Fruit fly (Drosophila melanogaster) whole organism, embryonic: Measurements from ENCODE around the gene spg.
A peak's percentile ranks its signal among the peaks of the same experiment; 100 is the strongest.

Experiments
- Bgb ChIP-seq: fragments of 200-800 bp; sonication (Bioruptor generic); IDR thresholded peaks from 2 replicates; pipeline ENCODE4 v1.3.6; 2022; ENCODE audit warnings: missing biosample characterization, missing genetic modification characterization; ENCODE audit not compliant: partially characterized antibody
- CG10543 ChIP-seq: fragments of 200-800 bp; sonication (Bioruptor generic); optimal IDR thresholded peaks from 3 replicates; lab custom pipeline; 2017; ENCODE audit warnings: missing biosample characterization, mild to moderate bottlenecking, missing genetic modification characterization, moderate library complexity
- CG13287 ChIP-seq: fragments of 200-800 bp; sonication (Bioruptor generic); IDR thresholded peaks from 2 replicates; pipeline ENCODE4 v1.3.6; 2022; ENCODE audit warnings: missing biosample characterization, missing genetic modification characterization; ENCODE audit not compliant: partially characterized antibody
- CG14441 ChIP-seq: fragments of 200-800 bp; sonication (Bioruptor generic); IDR thresholded peaks from 2 replicates; pipeline ENCODE4 v1.3.6; 2022; ENCODE audit warnings: missing biosample characterization, missing genetic modification characterization
- CG14860 ChIP-seq: fragments of 200-800 bp; sonication (Bioruptor generic); IDR thresholded peaks from 3 replicates; pipeline ENCODE4 v1.3.6; 2022; ENCODE audit warnings: missing biosample characterization, missing genetic modification characterization; ENCODE audit not compliant: partially characterized antibody
- CG15073 ChIP-seq: fragments of 200-800 bp; sonication (Bioruptor generic); optimal IDR thresholded peaks from 2 replicates; lab custom pipeline; 2016; ENCODE audit warnings: missing biosample characterization, missing genetic modification characterization
- CG17802 ChIP-seq: fragments of 200-800 bp; sonication (Bioruptor generic); optimal IDR thresholded peaks from 2 replicates; lab custom pipeline; 2018; ENCODE audit warnings: missing biosample characterization, mild to moderate bottlenecking, missing genetic modification characterization, moderate library complexity
- CG18262 ChIP-seq: fragments of 200-800 bp; optimal IDR thresholded peaks from 3 replicates; lab custom pipeline; 2019; ENCODE audit warnings: missing biosample characterization, mild to moderate bottlenecking, missing genetic modification characterization, moderate library complexity
- CG32772 ChIP-seq: fragments of 200-800 bp; sonication (Bioruptor generic); IDR thresholded peaks from 2 replicates; pipeline ENCODE4 v1.3.6; 2022; ENCODE audit warnings: missing biosample characterization, missing genetic modification characterization
- CG3838 ChIP-seq: fragments of 200-800 bp; sonication (Bioruptor generic); optimal IDR thresholded peaks from 3 replicates; lab custom pipeline; 2016; ENCODE audit warnings: missing biosample characterization, missing genetic modification characterization
- CG4360 ChIP-seq: fragments of 200-800 bp; sonication (Bioruptor generic); IDR thresholded peaks from 2 replicates; pipeline ENCODE4 v1.3.6; 2022; ENCODE audit warnings: missing biosample characterization, missing genetic modification characterization
- CG7556 ChIP-seq: fragments of 200-800 bp; sonication (Bioruptor generic); optimal IDR thresholded peaks from 2 replicates; lab custom pipeline; 2017; ENCODE audit warnings: missing biosample characterization, mild to moderate bottlenecking, missing genetic modification characterization
- CG8089 ChIP-seq: fragments of 200-800 bp; sonication (Bioruptor generic); optimal IDR thresholded peaks from 3 replicates; lab custom pipeline; 2016; ENCODE audit warnings: missing biosample characterization, missing genetic modification characterization
- CG8281 ChIP-seq: fragments of 200-800 bp; sonication (Bioruptor generic); optimal IDR thresholded peaks from 2 replicates; lab custom pipeline; 2018; ENCODE audit warnings: missing biosample characterization, mild to moderate bottlenecking, missing genetic modification characterization, moderate library complexity
- D19A ChIP-seq: fragments of 200-800 bp; optimal IDR thresholded peaks from 3 replicates; lab custom pipeline; 2019; ENCODE audit warnings: missing biosample characterization, mild to moderate bottlenecking, missing genetic modification characterization, moderate library complexity
- HLH4C ChIP-seq: fragments of 200-800 bp; sonication (Bioruptor generic); IDR thresholded peaks from 3 replicates; pipeline ENCODE4 v1.3.6; 2022; ENCODE audit warnings: missing biosample characterization, missing genetic modification characterization; ENCODE audit not compliant: partially characterized antibody
- Hey ChIP-seq: fragments of 200-800 bp; sonication (Bioruptor generic); optimal IDR thresholded peaks from 3 replicates; lab custom pipeline; 2018; ENCODE audit warnings: missing biosample characterization, mild to moderate bottlenecking, missing genetic modification characterization
- Hr39 ChIP-seq: fragments of >200 bp; optimal IDR thresholded peaks from 2 replicates; lab custom pipeline; 2017
- MESR4 ChIP-seq: fragments of 200-800 bp; sonication (Bioruptor generic); optimal IDR thresholded peaks from 2 replicates; lab custom pipeline; 2018; ENCODE audit warnings: missing biosample characterization, mild to moderate bottlenecking, missing genetic modification characterization, moderate library complexity
- Max ChIP-seq: fragments of 200-800 bp; sonication (Bioruptor generic); optimal IDR thresholded peaks from 2 replicates; lab custom pipeline; 2016; ENCODE audit warnings: missing biosample characterization, mild to moderate bottlenecking, missing genetic modification characterization
- Med ChIP-seq: fragments of 200-800 bp; sonication (Bioruptor generic); peaks from one replicate; lab custom pipeline; 2016; ENCODE audit warnings: missing biosample characterization, missing genetic modification characterization, mild to moderate bottlenecking, inconsistent platforms, moderate library complexity
- NK7.1 ChIP-seq: fragments of 200-800 bp; sonication (Bioruptor generic); optimal IDR thresholded peaks from 3 replicates; lab custom pipeline; 2016; ENCODE audit warnings: missing biosample characterization, missing genetic modification characterization
- Pdp1 ChIP-seq, 2 experiments: fragments of 200-800 bp; sonication (Bioruptor generic); optimal IDR thresholded peaks; 3 replicates each; lab custom pipeline; 2016; ENCODE audit warnings: missing biosample characterization in 2 of 2, missing genetic modification characterization in 2 of 2, mild to moderate bottlenecking in 1 of 2, moderate library complexity in 1 of 2
- Rfx ChIP-seq: fragments of 200-800 bp; sonication (Bioruptor generic); IDR thresholded peaks from 2 replicates; pipeline ENCODE4 v1.3.6; 2022; ENCODE audit warnings: missing biosample characterization, missing genetic modification characterization
- Usf ChIP-seq: fragments of 200-800 bp; sonication (Bioruptor generic); optimal IDR thresholded peaks from 2 replicates; lab custom pipeline; 2017; ENCODE audit warnings: missing genotype, missing biosample characterization, missing genetic modification characterization
- abd-A ChIP-seq: fragments of 200-800 bp; sonication (Bioruptor generic); optimal IDR thresholded peaks from 3 replicates; lab custom pipeline; 2019; ENCODE audit warnings: missing biosample characterization, mild to moderate bottlenecking, missing genetic modification characterization, moderate library complexity
- aop ChIP-seq: fragments of 200-800 bp; sonication (Bioruptor generic); IDR thresholded peaks from 2 replicates; pipeline ENCODE4 v1.3.6; 2022; ENCODE audit warnings: missing biosample characterization, missing genetic modification characterization
- crol ChIP-seq: fragments of 200-800 bp; sonication (Bioruptor generic); IDR thresholded peaks from 2 replicates; pipeline ENCODE4 v1.3.6; 2022; ENCODE audit warnings: missing biosample characterization, missing genetic modification characterization
- crp ChIP-seq, 2 experiments: fragments of 200-800 bp; sonication (Bioruptor generic); optimal IDR thresholded peaks; 2 replicates in 1 of 2; 3 replicates in 1 of 2; lab custom pipeline; 2017; ENCODE audit warnings: missing biosample characterization in 2 of 2, missing genetic modification characterization in 2 of 2, mild to moderate bottlenecking in 1 of 2, moderate library complexity in 1 of 2
- cwo ChIP-seq: fragments of 200-800 bp; sonication (Bioruptor generic); optimal IDR thresholded peaks from 3 replicates; lab custom pipeline; 2017; ENCODE audit warnings: missing biosample characterization, missing genetic modification characterization, mild to moderate bottlenecking, moderate library complexity, missing genetic modification reagents
- dan ChIP-seq: fragments of 200-800 bp; sonication (Bioruptor generic); IDR thresholded peaks from 2 replicates; pipeline ENCODE4 v1.3.6; 2022; ENCODE audit warnings: missing biosample characterization, missing genetic modification characterization
- dpn ChIP-seq, 2 experiments: fragments of 200-800 bp; sonication (Bioruptor generic); optimal IDR thresholded peaks; 3 replicates each; lab custom pipeline; 2016; ENCODE audit warnings: missing biosample characterization in 2 of 2, missing genetic modification characterization in 2 of 2
- gsb ChIP-seq: fragments of 200-800 bp; sonication (Bioruptor generic); IDR thresholded peaks from 2 replicates; pipeline ENCODE4 v1.3.6; 2022; ENCODE audit warnings: missing biosample characterization, missing genetic modification characterization
- kni ChIP-seq: fragments of 200-800 bp; sonication (Bioruptor generic); optimal IDR thresholded peaks from 3 replicates; lab custom pipeline; 2017; ENCODE audit warnings: mild to moderate bottlenecking, missing biosample characterization, missing genetic modification reagents, missing genetic modification characterization
- knrl ChIP-seq: fragments of 200-800 bp; sonication (Bioruptor generic); IDR thresholded peaks from 3 replicates; pipeline ENCODE4 v1.3.6; 2022; ENCODE audit warnings: missing biosample characterization, missing genetic modification characterization; ENCODE audit not compliant: partially characterized antibody
- lola ChIP-seq, 3 experiments: fragments of >200 bp in 2 of 3; fragments of 200-800 bp in 1 of 3; sonication (Bioruptor generic) in 1 of 3; optimal IDR thresholded peaks; 2 replicates each; lab custom pipeline; 2017 to 2019; ENCODE audit warnings: missing biosample characterization in 3 of 3, missing genetic modification characterization in 3 of 3, mild to moderate bottlenecking in 1 of 3, moderate library complexity in 1 of 3
- mirr ChIP-seq: fragments of 200-800 bp; sonication (Bioruptor generic); optimal IDR thresholded peaks from 3 replicates; lab custom pipeline; 2018; ENCODE audit warnings: missing biosample characterization, mild to moderate bottlenecking, missing genetic modification characterization
- nerfin-1 ChIP-seq: fragments of 200-800 bp; sonication (Bioruptor generic); optimal IDR thresholded peaks from 3 replicates; lab custom pipeline; 2019; ENCODE audit warnings: missing biosample characterization, mild to moderate bottlenecking, missing genetic modification characterization, moderate library complexity
- prd ChIP-seq, 3 experiments: fragments of >200 bp in 2 of 3; fragments of 200-800 bp in 1 of 3; sonication (Bioruptor generic) in 1 of 3; optimal IDR thresholded peaks in 2 of 3; IDR thresholded peaks in 1 of 3; 2 replicates in 2 of 3; 3 replicates in 1 of 3; pipeline versions ENCODE4 v1.3.6 to Lab custom; 2017 to 2022; ENCODE audit warnings: missing biosample characterization in 1 of 3, missing genetic modification characterization in 1 of 3
- sim ChIP-seq: fragments of 200-800 bp; sonication (Bioruptor generic); IDR thresholded peaks from 2 replicates; pipeline ENCODE4 v1.3.6; 2022; ENCODE audit warnings: missing biosample characterization, missing genetic modification characterization
- slou ChIP-seq: fragments of 200-800 bp; sonication (Bioruptor generic); optimal IDR thresholded peaks from 3 replicates; lab custom pipeline; 2016; ENCODE audit warnings: missing biosample characterization, missing genetic modification characterization
- sr ChIP-seq: fragments of 200-800 bp; sonication (Bioruptor generic); IDR thresholded peaks from 3 replicates; pipeline ENCODE4 v1.3.6; 2022; ENCODE audit warnings: missing biosample characterization, missing genetic modification characterization
- tna ChIP-seq: fragments of 200-800 bp; sonication (Bioruptor generic); IDR thresholded peaks from 2 replicates; pipeline ENCODE4 v1.3.6; 2022; ENCODE audit warnings: missing biosample characterization, missing genetic modification characterization; ENCODE audit not compliant: partially characterized antibody
- vnd ChIP-seq: fragments of 200-800 bp; sonication (Bioruptor generic); IDR thresholded peaks from 3 replicates; pipeline ENCODE4 v1.3.6; 2022; ENCODE audit warnings: missing biosample characterization, missing genetic modification characterization; ENCODE audit not compliant: partially characterized antibody
- zfh2 ChIP-seq: fragments of 200-800 bp; sonication (Bioruptor generic); optimal IDR thresholded peaks from 2 replicates; lab custom pipeline; 2016; ENCODE audit warnings: missing biosample characterization, missing genetic modification characterization

spg gene

dm6 chr3R:28845981-28846380 lies 911 bp downstream of the spg start (continued):
- TF ChIP-seq sim (GFP tag; lab: Robert Waterston, UW): no peak
- no peak for TF ChIP-seq CG8281 (tag; lab: Kevin White, UChicago)
- TF ChIP-seq CG8089: no peak
- no peak for TF ChIP-seq Usf (GFP tag; lab: Kevin White, UChicago)
- no peak for TF ChIP-seq prd (optimal IDR thresholded peaks at IDR 0.05; lab: Kevin White, UChicago)
- TF ChIP-seq prd (GFP tag; IDR thresholded peaks at IDR 0.05; lab: Robert Waterston, UW): no peak
- TF ChIP-seq Max (GFP tag; lab: Kevin White, UChicago): no peak
- TF ChIP-seq HLH4C (GFP tag; lab: Robert Waterston, UW): 0 out of 3 replicates have a peak, but pooled peaks have one; percentile 8
- no peak for TF ChIP-seq NK7.1 (GFP tag; lab: Kevin White, UChicago)
- TF ChIP-seq dpn (GFP tag; optimal IDR thresholded peaks at IDR 0.05; lab: Kevin White, UChicago): no peak
- peak; percentile 48 for TF ChIP-seq Med (GFP tag; lab: Kevin White, UChicago)
- TF ChIP-seq sr (GFP tag; lab: Robert Waterston, UW): peak; percentile 33; the same call in 1 of the 3 replicates
- 0 out of 2 replicates have a peak, but pooled peaks have one; percentile 17 for TF ChIP-seq Rfx (GFP tag; lab: Robert Waterston, UW)
- peak; percentile 11 for TF ChIP-seq mirr (GFP tag; lab: Kevin White, UChicago)
- TF ChIP-seq CG7556 (GFP tag; lab: Kevin White, UChicago): no peak
- TF ChIP-seq dan (GFP tag; lab: Robert Waterston, UW): no peak
- TF ChIP-seq CG3838: no peak
- TF ChIP-seq kni (GFP tag; lab: Kevin White, UChicago): peak; percentile 9
- no peak for TF ChIP-seq CG15073 (GFP tag; lab: Kevin White, UChicago)
- 0 out of 3 replicates have a peak, but pooled peaks have one; percentile 16 for TF ChIP-seq knrl (GFP tag; lab: Robert Waterston, UW)
- TF ChIP-seq CG32772 (GFP tag; lab: Robert Waterston, UW): no peak
- TF ChIP-seq cwo: peak; percentile 93
- TF ChIP-seq D19A (tag; lab: Kevin White, UChicago): peak; percentile 26
- TF ChIP-seq zfh2: no peak
- peak; percentile 95 for TF ChIP-seq Hey (tag; lab: Kevin White, UChicago)
- TF ChIP-seq aop (GFP tag; lab: Robert Waterston, UW): no peak
- no peak for TF ChIP-seq Pdp1 (GFP tag; optimal IDR thresholded peaks at IDR 0.05; lab: Kevin White, UChicago)
- TF ChIP-seq abd-A (tag; lab: Kevin White, UChicago): peak; percentile 74
- TF ChIP-seq MESR4: no peak
- TF ChIP-seq CG10543: peak; percentile 25
- peak; percentile 96 for TF ChIP-seq crol (GFP tag; lab: Robert Waterston, UW)
- TF ChIP-seq gsb (GFP tag; lab: Robert Waterston, UW): 0 out of 2 replicates have a peak, but pooled peaks have one; percentile 10
- no peak for TF ChIP-seq Hr39 (lab: Kevin White, UChicago)
- TF ChIP-seq lola (GFP tag; optimal IDR thresholded peaks at IDR 0.05; lab: Kevin White, UChicago): no peak
- TF ChIP-seq vnd (GFP tag; lab: Robert Waterston, UW): 0 out of 3 replicates have a peak, but pooled peaks have one; percentile 29
- TF ChIP-seq tna (GFP tag; lab: Robert Waterston, UW): no peak
- no peak for TF ChIP-seq CG17802 (tag; lab: Kevin White, UChicago)
- TF ChIP-seq CG13287 (GFP tag; lab: Robert Waterston, UW): 0 out of 2 replicates have a peak, but pooled peaks have one; percentile 6
- no peak for TF ChIP-seq slou (GFP tag; lab: Kevin White, UChicago)
- TF ChIP-seq Bgb (GFP tag; lab: Robert Waterston, UW): 0 out of 2 replicates have a peak, but pooled peaks have one; percentile 19
- TF ChIP-seq CG18262: no peak
- no peak for TF ChIP-seq crp (GFP tag; optimal IDR thresholded peaks at IDR 0.05; lab: Kevin White, UChicago)
- TF ChIP-seq nerfin-1: peak; percentile 61
- no peak for TF ChIP-seq CG14441 (GFP tag; lab: Robert Waterston, UW)
- 0 out of 3 replicates have a peak, but pooled peaks have one; percentile 31 for TF ChIP-seq CG14860 (GFP tag; lab: Robert Waterston, UW)
- TF ChIP-seq CG4360 (GFP tag; lab: Robert Waterston, UW): peak; percentile 61
